Worm (Caenorhabditis elegans) whole organism, young adult: ENCODE measurements around the gene srh-234.

ENCODE experiments used
- fkh-3 ChIP-seq: sonication (generic microtip); optimal IDR thresholded peaks from 2 replicates; lab custom pipeline; 2016; ENCODE audit warnings: mild to moderate bottlenecking, missing genetic modification characterization, missing compliant biosample characterization
- rcor-1 ChIP-seq: fragments of 200-800 bp; sonication (Bioruptor generic); IDR thresholded peaks from 2 replicates; pipeline ENCODE4 v1.3.6; 2022; ENCODE audit warnings: missing genetic modification reagents, missing genetic modification characterization, missing compliant biosample characterization
- xnd-1 ChIP-seq: sonication (generic microtip); optimal IDR thresholded peaks from 2 replicates; lab custom pipeline; 2016; ENCODE audit warnings: missing genotype, missing genetic modification reagents, missing genetic modification characterization, missing compliant biosample characterization

DNA sequence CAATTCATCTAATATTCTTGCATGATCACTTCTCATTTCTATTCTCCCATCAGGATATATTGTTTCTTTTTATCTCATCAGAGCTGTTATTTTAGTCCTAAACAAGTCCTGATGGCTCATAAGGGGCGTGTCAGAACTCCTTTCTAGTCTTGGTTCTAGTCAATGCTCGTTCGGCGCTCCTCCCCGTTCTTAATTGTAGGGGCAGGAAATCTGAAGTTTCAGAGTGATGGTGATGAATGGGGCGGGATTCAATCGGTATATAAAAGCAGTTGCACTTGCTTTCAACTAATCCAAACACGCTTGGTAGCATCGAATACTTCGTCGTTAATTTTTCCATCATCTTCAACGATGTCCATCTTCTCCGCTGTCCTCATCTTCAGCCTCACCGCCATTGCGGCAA is 20.6 kb upstream of the srh-234 start, which contains the start of gene C12D5.4:
- TF ChIP-seq rcor-1 (GFP tag; lab: Robert Waterston, UW) (no peak), fkh-3 (tag; lab: Kevin White, UChicago) (no peak), xnd-1 (tag; lab: Kevin White, UChicago) (no peak)
